Worm (Caenorhabditis elegans): Measurements from ENCODE around the gene srd-26.

ce11 chrV:14120674-14121073, 42.1 kb downstream of the srd-26 start:
- TF ChIP-seq madf-6 (GFP tag; IDR thresholded peaks at IDR 0.05) (no peak), fkh-3 (tag; optimal IDR thresholded peaks at IDR 0.05) (no peak)

All from whole organism, young adult.